Worm (Caenorhabditis elegans) whole organism, midembryonic: ENCODE results near the gene sri-69.

Source experiments
- flt-1 ChIP-seq: fragments of 200-800 bp; sonication (Bioruptor generic); IDR thresholded peaks from 2 replicates; pipeline ENCODE4 v1.3.6; 2022; ENCODE audit warnings: missing genetic modification characterization, missing compliant biosample characterization
- ref-1 ChIP-seq: fragments of 200-800 bp; sonication (Bioruptor generic); conservative IDR thresholded peaks from 2 replicates; pipeline ENCODE4 v1.3.6; 2022; ENCODE audit warnings: missing genetic modification reagents, missing genetic modification characterization, missing compliant biosample characterization
- tab-1 ChIP-seq: fragments of 200-800 bp; sonication (Bioruptor generic); IDR thresholded peaks from 2 replicates; pipeline ENCODE4 v1.3.6; 2022; ENCODE audit warnings: missing genetic modification characterization, missing compliant biosample characterization

- TF ChIP-seq ref-1 (GFP tag; lab: Robert Waterston, UW) (no peak), tab-1 (no peak), flt-1 (no peak)
Measured at ce11 chrV:17016787-17017186, 8.6 kb upstream of the sri-69 start, which contains the start of gene srh-97.
